Fruit fly (Drosophila melanogaster) whole organism, embryonic: ENCODE results near the gene CG9643.

Experiments
- BtbVII ChIP-seq: fragments of 200-800 bp; sonication (Bioruptor generic); optimal IDR thresholded peaks from 3 replicates; lab custom pipeline; 2017; ENCODE audit warnings: missing biosample characterization, mild to moderate bottlenecking, missing genetic modification characterization
- CG1024 ChIP-seq: fragments of 200-800 bp; sonication (Bioruptor generic); IDR thresholded peaks from 2 replicates; pipeline ENCODE4 v1.3.6; 2022; ENCODE audit warnings: missing biosample characterization, missing genetic modification characterization
- CG10959 ChIP-seq: fragments of 200-800 bp; sonication (Bioruptor generic); IDR thresholded peaks from 2 replicates; pipeline ENCODE4 v1.3.6; 2022; ENCODE audit warnings: missing biosample characterization, missing genetic modification characterization
- CG12219 ChIP-seq: fragments of 200-800 bp; sonication (Bioruptor generic); optimal IDR thresholded peaks from 3 replicates; lab custom pipeline; 2018; ENCODE audit warnings: missing biosample characterization, mild to moderate bottlenecking, missing genetic modification characterization
- CG12744 ChIP-seq: fragments of 200-800 bp; sonication (Bioruptor generic); optimal IDR thresholded peaks from 2 replicates; lab custom pipeline; 2016; ENCODE audit warnings: missing biosample characterization, missing genetic modification characterization
- CG14050 ChIP-seq: fragments of 200-800 bp; sonication (Bioruptor generic); IDR thresholded peaks from 3 replicates; pipeline ENCODE4 v1.3.6; 2022; ENCODE audit warnings: missing biosample characterization, missing genetic modification characterization
- CG14441 ChIP-seq: fragments of 200-800 bp; sonication (Bioruptor generic); IDR thresholded peaks from 2 replicates; pipeline ENCODE4 v1.3.6; 2022; ENCODE audit warnings: missing biosample characterization, missing genetic modification characterization
- CG15479 ChIP-seq: fragments of 200-800 bp; sonication (Bioruptor generic); optimal IDR thresholded peaks from 3 replicates; lab custom pipeline; 2019; ENCODE audit warnings: missing biosample characterization, mild to moderate bottlenecking, missing genetic modification characterization, moderate library complexity
- CG15601 ChIP-seq: fragments of 200-800 bp; sonication (Bioruptor generic); optimal IDR thresholded peaks from 3 replicates; lab custom pipeline; 2019; ENCODE audit warnings: missing biosample characterization, mild to moderate bottlenecking, missing genetic modification characterization, moderate library complexity
- CG17802 ChIP-seq: fragments of 200-800 bp; sonication (Bioruptor generic); optimal IDR thresholded peaks from 2 replicates; lab custom pipeline; 2018; ENCODE audit warnings: missing biosample characterization, mild to moderate bottlenecking, missing genetic modification characterization, moderate library complexity
- CG33557 ChIP-seq: fragments of 200-800 bp; sonication (Bioruptor generic); optimal IDR thresholded peaks from 2 replicates; lab custom pipeline; 2019; ENCODE audit warnings: missing biosample characterization, mild to moderate bottlenecking, missing genetic modification characterization, moderate library complexity
- CG34224 ChIP-seq: fragments of 200-800 bp; sonication (Bioruptor generic); IDR thresholded peaks from 3 replicates; pipeline ENCODE4 v1.3.6; 2022; ENCODE audit warnings: missing biosample characterization, missing genetic modification characterization; ENCODE audit not compliant: partially characterized antibody
- CG3847 ChIP-seq: fragments of 200-800 bp; sonication (Bioruptor generic); IDR thresholded peaks from 2 replicates; pipeline ENCODE4 v1.3.6; 2022; ENCODE audit warnings: missing biosample characterization, missing genetic modification characterization
- CG5180 ChIP-seq: fragments of 200-800 bp; sonication (Bioruptor generic); optimal IDR thresholded peaks from 3 replicates; lab custom pipeline; 2017; ENCODE audit warnings: missing biosample characterization, missing genetic modification characterization, mild to moderate bottlenecking, moderate library complexity, missing genetic modification reagents
- CG7372 ChIP-seq: fragments of 200-800 bp; sonication (Bioruptor generic); IDR thresholded peaks from 2 replicates; pipeline ENCODE4 v1.3.6; 2022; ENCODE audit warnings: missing biosample characterization, missing genetic modification characterization
- CG8290 ChIP-seq, 3 experiments: fragments of 200-800 bp; sonication (Bioruptor generic); optimal IDR thresholded peaks; 2 replicates each; lab custom pipeline; 2016 to 2019; ENCODE audit warnings: missing biosample characterization in 3 of 3, missing genetic modification characterization in 3 of 3, mild to moderate bottlenecking in 2 of 3, moderate library complexity in 1 of 3
- CG8359 ChIP-seq: fragments of 200-800 bp; sonication (Bioruptor generic); optimal IDR thresholded peaks from 2 replicates; lab custom pipeline; 2017; ENCODE audit warnings: missing biosample characterization, mild to moderate bottlenecking, missing genetic modification characterization, borderline replicate concordance
- CG9215 ChIP-seq: fragments of 200-800 bp; sonication (Bioruptor generic); IDR thresholded peaks from 2 replicates; pipeline ENCODE4 v1.3.6; 2022; ENCODE audit warnings: missing biosample characterization, missing genetic modification characterization
- CG9797 ChIP-seq: fragments of 200-800 bp; sonication (Bioruptor generic); optimal IDR thresholded peaks from 3 replicates; lab custom pipeline; 2018; ENCODE audit warnings: missing biosample characterization, mild to moderate bottlenecking, missing genetic modification characterization
- Camta ChIP-seq: fragments of 200-800 bp; sonication (Bioruptor generic); optimal IDR thresholded peaks from 2 replicates; lab custom pipeline; 2016; ENCODE audit warnings: missing biosample characterization, missing genetic modification characterization
- Dfd ChIP-seq, 2 experiments: fragments of >200 bp; optimal IDR thresholded peaks; 2 replicates each; lab custom pipeline; 2017; ENCODE audit warnings: missing biosample characterization in 2 of 2, missing genetic modification characterization in 2 of 2
- Dip2 ChIP-seq: fragments of 200-800 bp; sonication (Bioruptor generic); IDR thresholded peaks from 2 replicates; pipeline ENCODE4 v1.3.6; 2022; ENCODE audit warnings: missing biosample characterization, missing genetic modification characterization
- Dp ChIP-seq: fragments of 200-800 bp; sonication (Bioruptor generic); optimal IDR thresholded peaks from 2 replicates; lab custom pipeline; 2018; ENCODE audit warnings: missing biosample characterization, mild to moderate bottlenecking, missing genetic modification characterization, moderate library complexity
- Dref ChIP-seq: fragments of 200-800 bp; sonication (Bioruptor generic); IDR thresholded peaks from 2 replicates; pipeline ENCODE4 v1.3.6; 2022; ENCODE audit warnings: missing biosample characterization, missing genetic modification characterization
- ERR ChIP-seq: fragments of 200-800 bp; sonication (Bioruptor generic); optimal IDR thresholded peaks from 2 replicates; lab custom pipeline; 2016; ENCODE audit warnings: missing biosample characterization, missing genetic modification characterization
- Hand ChIP-seq: fragments of 200-800 bp; sonication (Bioruptor generic); optimal IDR thresholded peaks from 2 replicates; lab custom pipeline; 2017; ENCODE audit warnings: mild to moderate bottlenecking, missing biosample characterization, missing genetic modification reagents, missing genetic modification characterization
- MESR4 ChIP-seq: fragments of 200-800 bp; sonication (Bioruptor generic); optimal IDR thresholded peaks from 2 replicates; lab custom pipeline; 2018; ENCODE audit warnings: missing biosample characterization, mild to moderate bottlenecking, missing genetic modification characterization, moderate library complexity
- Mad ChIP-seq: fragments of 200-800 bp; sonication (Bioruptor generic); optimal IDR thresholded peaks from 2 replicates; lab custom pipeline; 2016; ENCODE audit warnings: missing biosample characterization, missing genetic modification characterization
- Nf-YA ChIP-seq: fragments of 200-800 bp; sonication (Bioruptor generic); IDR thresholded peaks from 2 replicates; pipeline ENCODE4 v1.3.6; 2022; ENCODE audit warnings: missing biosample characterization, missing genetic modification characterization
- Optix ChIP-seq: fragments of 200-800 bp; sonication (Bioruptor generic); IDR thresholded peaks from 3 replicates; pipeline ENCODE4 v1.3.6; 2022; ENCODE audit warnings: missing biosample characterization, missing genetic modification characterization
- PHDP ChIP-seq: fragments of 200-800 bp; sonication (Bioruptor generic); optimal IDR thresholded peaks from 3 replicates; lab custom pipeline; 2018; ENCODE audit warnings: missing biosample characterization, mild to moderate bottlenecking, missing genetic modification characterization, moderate library complexity
- Poxn ChIP-seq: fragments of 200-800 bp; sonication (Bioruptor generic); IDR thresholded peaks from 2 replicates; pipeline ENCODE4 v1.3.6; 2022; ENCODE audit warnings: missing biosample characterization, missing genetic modification characterization
- Usf ChIP-seq: fragments of 200-800 bp; sonication (Bioruptor generic); optimal IDR thresholded peaks from 2 replicates; lab custom pipeline; 2017; ENCODE audit warnings: missing genotype, missing biosample characterization, missing genetic modification characterization
- ci ChIP-seq: fragments of 200-800 bp; sonication (Bioruptor generic); IDR thresholded peaks from 3 replicates; pipeline ENCODE4 v1.3.6; 2022; ENCODE audit warnings: missing biosample characterization, missing genetic modification characterization
- gsb-n ChIP-seq: fragments of 200-800 bp; sonication (Bioruptor generic); optimal IDR thresholded peaks from 3 replicates; lab custom pipeline; 2018; ENCODE audit warnings: missing biosample characterization, mild to moderate bottlenecking, missing genetic modification characterization
- jing ChIP-seq: fragments of 200-800 bp; sonication (Bioruptor generic); optimal IDR thresholded peaks from 2 replicates; lab custom pipeline; 2018; ENCODE audit warnings: missing biosample characterization, mild to moderate bottlenecking, missing genetic modification characterization
- kni ChIP-seq: fragments of 200-800 bp; sonication (Bioruptor generic); optimal IDR thresholded peaks from 3 replicates; lab custom pipeline; 2017; ENCODE audit warnings: mild to moderate bottlenecking, missing biosample characterization, missing genetic modification reagents, missing genetic modification characterization
- nerfin-2 ChIP-seq: fragments of 200-800 bp; sonication (Bioruptor generic); IDR thresholded peaks from 2 replicates; pipeline ENCODE4 v1.3.6; 2022; ENCODE audit warnings: missing biosample characterization, missing genetic modification characterization; ENCODE audit not compliant: partially characterized antibody
- pros ChIP-seq: fragments of 200-800 bp; sonication (Bioruptor generic); optimal IDR thresholded peaks from 3 replicates; lab custom pipeline; 2019; ENCODE audit warnings: missing biosample characterization, mild to moderate bottlenecking, missing genetic modification characterization, moderate library complexity
- sens-2 ChIP-seq: fragments of 200-800 bp; sonication (Bioruptor generic); IDR thresholded peaks from 2 replicates; pipeline ENCODE4 v1.3.6; 2022; ENCODE audit warnings: missing biosample characterization, missing genetic modification characterization
- tin ChIP-seq: fragments of 200-800 bp; sonication (Bioruptor generic); optimal IDR thresholded peaks from 3 replicates; lab custom pipeline; 2016; ENCODE audit warnings: missing biosample characterization, missing genetic modification characterization
- twi ChIP-seq: fragments of 200-800 bp; optimal IDR thresholded peaks from 2 replicates; lab custom pipeline; 2019; ENCODE audit warnings: missing biosample characterization, mild to moderate bottlenecking, missing genetic modification characterization, moderate library complexity

The CG9643 gene

DNA sequence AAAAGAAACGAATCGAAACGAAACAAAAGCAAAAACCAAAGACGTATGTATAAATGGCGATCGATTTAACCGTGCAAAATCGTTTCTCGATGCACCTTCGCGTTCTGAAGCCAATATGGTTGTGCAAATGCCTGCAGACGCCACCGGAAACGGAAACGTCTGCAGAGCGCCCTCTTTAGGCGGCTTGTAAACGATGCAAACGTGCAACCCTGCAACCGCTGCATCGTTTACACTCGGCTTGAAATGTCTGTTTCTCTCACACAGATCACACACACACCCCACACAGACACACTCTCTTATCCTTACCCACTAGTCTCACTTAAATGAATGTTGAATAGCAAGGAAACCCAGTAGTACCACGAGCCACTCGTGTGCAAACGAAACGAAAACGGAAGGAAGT is 12.2 kb downstream of the CG9643 start (continued):
- TF ChIP-seq CG14441 (GFP tag; lab: Robert Waterston, UW) (no peak), Mad (GFP tag; lab: Kevin White, UChicago) (no peak), CG34224 (no peak), BtbVII (GFP tag; lab: Kevin White, UChicago) (no peak), gsb-n (tag; lab: Kevin White, UChicago) (no peak), CG33557 (GFP tag; lab: Kevin White, UChicago) (peak; percentile 74), CG17802 (tag; lab: Kevin White, UChicago) (peak; percentile 26), CG14050 (no peak), CG12219 (no peak), CG9797 (GFP tag; lab: Kevin White, UChicago) (peak; percentile 17), Dref (GFP tag; lab: Robert Waterston, UW) (no peak), CG5180 (GFP tag; lab: Kevin White, UChicago) (no peak), Usf (GFP tag; lab: Kevin White, UChicago) (no peak), CG10959 (GFP tag; lab: Robert Waterston, UW) (peak; percentile 56), PHDP (no peak), CG3847 (GFP tag; lab: Robert Waterston, UW) (peak; percentile 30; the same call in 1 of the 2 replicates), ERR (GFP tag; lab: Kevin White, UChicago) (no peak), CG8359 (GFP tag; lab: Kevin White, UChicago) (peak; percentile 4), twi (peak; percentile 13), kni (no peak), CG1024 (GFP tag; lab: Robert Waterston, UW) (peak; percentile 17; the same call in 1 of the 2 replicates), pros (GFP tag; lab: Kevin White, UChicago) (no peak), Camta (GFP tag; lab: Kevin White, UChicago) (peak; percentile 2), nerfin-2 (GFP tag; lab: Robert Waterston, UW) (no peak), Dfd (GFP tag; optimal IDR thresholded peaks at IDR 0.05; lab: Kevin White, UChicago) (no peak), ci (peak; percentile 64; the same call in 2 of the 3 replicates), Nf-YA (GFP tag; lab: Robert Waterston, UW) (no peak), Dp (no peak), CG15601 (no peak), Poxn (GFP tag; lab: Robert Waterston, UW) (no peak), Dip2 (GFP tag; lab: Robert Waterston, UW) (no peak), CG9215 (GFP tag; lab: Robert Waterston, UW) (no peak), jing (GFP tag; lab: Kevin White, UChicago) (no peak), CG12744 (no peak), Hand (no peak), MESR4 (GFP tag; lab: Kevin White, UChicago) (no peak), CG7372 (GFP tag; lab: Robert Waterston, UW) (no peak), CG15479 (peak; percentile 73), sens-2 (peak; percentile 43; the same call in 1 of the 2 replicates), tin (GFP tag; lab: Kevin White, UChicago) (no peak), CG8290 (GFP tag; optimal IDR thresholded peaks at IDR 0.05; lab: Kevin White, UChicago) (peak; percentile 31), CG8290 (tag; optimal IDR thresholded peaks at IDR 0.05; lab: Kevin White, UChicago) (peak in 1 of 2 experiments; percentile 65), Optix (no peak)
- TF ChIP-seq, all 482 proteins: peak for 60
